Fruit fly (Drosophila melanogaster): Measurements from ENCODE around the gene CG33647.

- no peak for TF ChIP-seq usp (GFP tag; optimal IDR thresholded peaks at IDR 0.05)
- no peak for TF ChIP-seq woc (GFP tag; optimal IDR thresholded peaks at IDR 0.05)
- no peak for TF ChIP-seq h (GFP tag; optimal IDR thresholded peaks at IDR 0.05)
- TF ChIP-seq rgr (GFP tag; optimal IDR thresholded peaks at IDR 0.05) = no peak
- no peak for TF ChIP-seq Jra (GFP tag; optimal IDR thresholded peaks at IDR 0.05)
- no peak for TF ChIP-seq br (GFP tag; optimal IDR thresholded peaks at IDR 0.05)
- TF ChIP-seq ey (GFP tag; optimal IDR thresholded peaks at IDR 0.05) = no peak
- no peak for TF ChIP-seq Sp1 (GFP tag; optimal IDR thresholded peaks at IDR 0.05)
- no peak for TF ChIP-seq GATAd (GFP tag; optimal IDR thresholded peaks at IDR 0.05)
- no peak for TF ChIP-seq tai (GFP tag; optimal IDR thresholded peaks at IDR 0.05)
- no peak for TF ChIP-seq N (GFP tag; optimal IDR thresholded peaks at IDR 0.05)
- TF ChIP-seq Abd-B (GFP tag; optimal IDR thresholded peaks at IDR 0.05) = no peak
- no peak for TF ChIP-seq psq (GFP tag; optimal IDR thresholded peaks at IDR 0.05)
- no peak for TF ChIP-seq lola (GFP tag; optimal IDR thresholded peaks at IDR 0.05)
These were observed 27.4 kb downstream of the CG33647 start, which contains the start of the genes CG42374 and Mettl5 for dm6 chr3L:19263480-19264140.

Data from whole organism, wandering third instar larva.